Worm (Caenorhabditis elegans) whole organism, L1 larva: ENCODE results near the gene fbxa-196.

Source experiments
- egl-27 ChIP-seq, 2 experiments: fragments of 150-350 bp in 1 of 2; sonication (generic microtip); optimal IDR thresholded peaks; 3 replicates each; lab custom pipeline; 2017 to 2018; ENCODE audit warnings: missing biosample characterization in 2 of 2, missing genetic modification characterization in 2 of 2, missing genetic modification reagents in 2 of 2
- fkh-10 ChIP-seq: sonication (generic microtip); optimal IDR thresholded peaks from 2 replicates; lab custom pipeline; 2017; ENCODE audit warnings: missing biosample characterization, missing genetic modification reagents, missing genetic modification characterization
- unc-62 ChIP-seq: fragments of 150-350 bp; optimal IDR thresholded peaks from 2 replicates; lab custom pipeline; 2014; ENCODE audit warnings: missing biosample characterization, missing genetic modification reagents, missing genetic modification characterization

DNA sequence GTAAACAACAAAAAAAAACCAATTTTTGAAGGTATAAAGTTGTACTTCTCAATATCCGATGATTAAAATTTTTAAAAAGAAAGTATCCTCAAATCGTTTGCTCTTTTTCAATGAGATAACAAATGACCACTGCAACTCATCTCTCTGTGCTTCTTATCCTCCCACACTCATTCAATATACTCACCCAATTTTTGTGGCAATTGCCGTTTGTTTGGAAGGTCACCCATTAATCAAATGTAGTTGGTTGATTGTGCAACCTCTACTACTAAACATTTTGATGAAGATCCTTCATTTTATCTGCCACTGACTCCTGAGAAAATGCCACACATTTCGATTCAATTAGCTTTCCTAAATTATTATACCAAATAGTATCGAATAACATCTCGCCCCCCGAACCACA, 19.2 kb downstream of the fbxa-196 start:
- TF ChIP-seq unc-62 (no peak), fkh-10 (no peak), egl-27 (tag; optimal IDR thresholded peaks at IDR 0.05; lab: Kevin White, UChicago) (no peak)
